Worm (Caenorhabditis elegans) whole organism, young adult: Measurements from ENCODE around the gene R11.4.

Source experiments
- K11D2.4 ChIP-seq: fragments of 200-800 bp; sonication (Bioruptor generic); IDR thresholded peaks from 2 replicates; pipeline ENCODE4 v1.3.6; 2022; ENCODE audit warnings: missing genetic modification reagents, missing genetic modification characterization, missing compliant biosample characterization
- ceh-40 ChIP-seq: fragments of 200-800 bp; sonication (Bioruptor generic); IDR thresholded peaks from 2 replicates; pipeline ENCODE4 v1.3.6; 2022; ENCODE audit warnings: missing genetic modification characterization, missing compliant biosample characterization

- no peak for TF ChIP-seq K11D2.4 (GFP tag; lab: Robert Waterston, UW)
- no peak for TF ChIP-seq ceh-40 (GFP tag; lab: Robert Waterston, UW)
Measured at ce11 chrX:16209122-16209521, 1.3 kb downstream of the R11.4 start.
